Worm (Caenorhabditis elegans) whole organism, young adult: Measurements from ENCODE around the gene F38B7.10.
A peak's percentile ranks its signal among the peaks of the same experiment; 100 is the strongest.

Experiments used
- B0035.1 ChIP-seq: sonication (generic microtip); optimal IDR thresholded peaks from 2 replicates; lab custom pipeline; 2016; ENCODE audit warnings: missing genetic modification characterization, mild to moderate bottlenecking, missing compliant biosample characterization, missing genotype, missing genetic modification reagents
- D2030.7 ChIP-seq: fragments of 200-800 bp; sonication (Bioruptor generic); IDR thresholded peaks from 2 replicates; pipeline ENCODE4 v1.3.6; 2022; ENCODE audit warnings: missing genetic modification reagents, missing genetic modification characterization, missing compliant biosample characterization
- F23B12.7 ChIP-seq: sonication (generic microtip); optimal IDR thresholded peaks from 2 replicates; lab custom pipeline; 2017; ENCODE audit warnings: missing genetic modification characterization, mild to moderate bottlenecking, missing compliant biosample characterization, antibody characterized with exemption, moderate library complexity; ENCODE audit not compliant: insufficient read depth
- K12H6.12 ChIP-seq: fragments of 200-800 bp; sonication (Bioruptor generic); optimal IDR thresholded peaks from 2 replicates; lab custom pipeline; 2018; ENCODE audit warnings: mild to moderate bottlenecking, missing genetic modification characterization, missing compliant biosample characterization
- Y53G8AR.9 ChIP-seq: fragments of 200-800 bp; sonication (Bioruptor generic); conservative IDR thresholded peaks from 2 replicates; pipeline ENCODE4 v1.3.6; 2022; ENCODE audit warnings: missing genetic modification reagents, missing genetic modification characterization, missing compliant biosample characterization
- ZK185.1 ChIP-seq: sonication (generic microtip); optimal IDR thresholded peaks from 2 replicates; lab custom pipeline; 2016; ENCODE audit warnings: mild to moderate bottlenecking, missing genetic modification characterization, missing compliant biosample characterization; ENCODE audit not compliant: poor library complexity, severe bottlenecking
- atf-7 ChIP-seq: sonication (generic microtip); optimal IDR thresholded peaks from 2 replicates; lab custom pipeline; 2017; ENCODE audit warnings: mild to moderate bottlenecking, missing genetic modification characterization, missing compliant biosample characterization
- bed-2 ChIP-seq: fragments of 200-800 bp; sonication (Bioruptor generic); IDR thresholded peaks from 2 replicates; pipeline ENCODE4 v1.3.6; 2022; ENCODE audit warnings: missing genetic modification reagents, missing genetic modification characterization, missing compliant biosample characterization
- cebp-2 ChIP-seq: fragments of 200-800 bp; sonication (Bioruptor generic); IDR thresholded peaks from 2 replicates; pipeline ENCODE4 v1.3.6; 2022; ENCODE audit warnings: missing genetic modification characterization, missing compliant biosample characterization
- ceh-27 ChIP-seq: fragments of 200-800 bp; sonication (Bioruptor generic); optimal IDR thresholded peaks from 2 replicates; lab custom pipeline; 2018; ENCODE audit warnings: mild to moderate bottlenecking, missing genetic modification characterization, moderate library complexity, missing compliant biosample characterization
- ceh-40 ChIP-seq: fragments of 200-800 bp; sonication (Bioruptor generic); IDR thresholded peaks from 2 replicates; pipeline ENCODE4 v1.3.6; 2022; ENCODE audit warnings: missing genetic modification characterization, missing compliant biosample characterization
- dox-1 ChIP-seq: fragments of 200-800 bp; sonication (Bioruptor generic); IDR thresholded peaks from 2 replicates; pipeline ENCODE4 v1.3.6; 2022; ENCODE audit warnings: missing genetic modification reagents, missing genetic modification characterization, missing compliant biosample characterization
- egrh-3 ChIP-seq: fragments of 200-800 bp; sonication (Bioruptor generic); IDR thresholded peaks from 2 replicates; pipeline ENCODE4 v1.3.6; 2022; ENCODE audit warnings: missing genetic modification reagents, missing genetic modification characterization, missing compliant biosample characterization
- ekl-4 ChIP-seq: fragments of 200-800 bp; sonication (Bioruptor generic); IDR thresholded peaks from 2 replicates; pipeline ENCODE4 v1.3.6; 2022; ENCODE audit warnings: missing genetic modification reagents, missing genetic modification characterization, missing compliant biosample characterization
- fkh-3 ChIP-seq: sonication (generic microtip); optimal IDR thresholded peaks from 2 replicates; lab custom pipeline; 2016; ENCODE audit warnings: mild to moderate bottlenecking, missing genetic modification characterization, missing compliant biosample characterization
- gei-17 ChIP-seq: fragments of 200-800 bp; sonication (Bioruptor generic); optimal IDR thresholded peaks from 2 replicates; lab custom pipeline; 2018; ENCODE audit warnings: mild to moderate bottlenecking, missing genetic modification characterization, missing compliant biosample characterization
- hmg-20 ChIP-seq: fragments of 200-800 bp; sonication (Bioruptor generic); IDR thresholded peaks from 2 replicates; pipeline ENCODE4 v1.3.6; 2022; ENCODE audit warnings: missing genetic modification reagents, missing genetic modification characterization, missing compliant biosample characterization
- lag-1 ChIP-seq: fragments of 200-800 bp; sonication (Bioruptor generic); IDR thresholded peaks from 2 replicates; pipeline ENCODE4 v1.3.6; 2022; ENCODE audit warnings: missing genetic modification reagents, missing genetic modification characterization, missing compliant biosample characterization
- lin-35 ChIP-seq, 3 experiments: fragments of 150-350 bp in 2 of 3; sonication (generic microtip) in 1 of 3; optimal IDR thresholded peaks; 2 replicates each; lab custom pipeline; 2014 to 2018; ENCODE audit warnings: missing biosample characterization in 3 of 3, missing genetic modification characterization in 3 of 3, missing genetic modification reagents in 3 of 3
- lin-40 ChIP-seq: sonication (generic microtip); optimal IDR thresholded peaks from 2 replicates; lab custom pipeline; 2016; ENCODE audit warnings: missing genetic modification characterization, mild to moderate bottlenecking, missing compliant biosample characterization, missing genotype, missing genetic modification reagents
- lsl-1 ChIP-seq: fragments of 200-800 bp; sonication (Bioruptor generic); optimal IDR thresholded peaks from 2 replicates; lab custom pipeline; 2018; ENCODE audit warnings: mild to moderate bottlenecking, missing genetic modification characterization, moderate library complexity, missing compliant biosample characterization
- madf-10 ChIP-seq: sonication (generic microtip); optimal IDR thresholded peaks from 2 replicates; lab custom pipeline; 2016; ENCODE audit warnings: mild to moderate bottlenecking, missing genetic modification characterization, missing compliant biosample characterization
- madf-3 ChIP-seq: fragments of 200-800 bp; sonication (Bioruptor generic); IDR thresholded peaks from 2 replicates; pipeline ENCODE4 v1.3.6; 2022; ENCODE audit warnings: missing genetic modification reagents, missing genetic modification characterization, missing compliant biosample characterization
- madf-6 ChIP-seq: fragments of 200-800 bp; sonication (Bioruptor generic); IDR thresholded peaks from 2 replicates; pipeline ENCODE4 v1.3.6; 2022; ENCODE audit warnings: missing genetic modification reagents, missing genetic modification characterization, missing compliant biosample characterization
- mcd-1 ChIP-seq: fragments of 200-800 bp; sonication (Bioruptor generic); IDR thresholded peaks from 2 replicates; pipeline ENCODE4 v1.3.6; 2022; ENCODE audit warnings: missing genetic modification reagents, missing genetic modification characterization, missing compliant biosample characterization
- nfya-2 ChIP-seq: fragments of 200-800 bp; sonication (Bioruptor generic); IDR thresholded peaks from 2 replicates; pipeline ENCODE4 v1.3.6; 2022; ENCODE audit warnings: missing genetic modification reagents, missing genetic modification characterization, missing compliant biosample characterization
- nfyb-1 ChIP-seq: fragments of 200-800 bp; sonication (Bioruptor generic); IDR thresholded peaks from 2 replicates; pipeline ENCODE4 v1.3.6; 2022; ENCODE audit warnings: missing genetic modification reagents, missing genetic modification characterization, missing compliant biosample characterization
- nhr-120 ChIP-seq: fragments of 200-800 bp; sonication (Bioruptor generic); IDR thresholded peaks from 2 replicates; pipeline ENCODE4 v1.3.6; 2022; ENCODE audit warnings: missing genetic modification characterization, missing compliant biosample characterization
- nhr-27 ChIP-seq: fragments of 200-800 bp; sonication (Bioruptor generic); optimal IDR thresholded peaks from 2 replicates; lab custom pipeline; 2018; ENCODE audit warnings: mild to moderate bottlenecking, missing genetic modification characterization, moderate library complexity, missing compliant biosample characterization
- pbrm-1 ChIP-seq: fragments of 200-800 bp; sonication (Bioruptor generic); IDR thresholded peaks from 2 replicates; pipeline ENCODE4 v1.3.6; 2022; ENCODE audit warnings: missing genetic modification reagents, missing genetic modification characterization, missing compliant biosample characterization
- rcor-1 ChIP-seq: fragments of 200-800 bp; sonication (Bioruptor generic); IDR thresholded peaks from 2 replicates; pipeline ENCODE4 v1.3.6; 2022; ENCODE audit warnings: missing genetic modification reagents, missing genetic modification characterization, missing compliant biosample characterization
- sdz-38 ChIP-seq: sonication (generic microtip); optimal IDR thresholded peaks from 2 replicates; lab custom pipeline; 2016; ENCODE audit warnings: missing genotype, missing genetic modification characterization, missing compliant biosample characterization
- unc-130 ChIP-seq: sonication (generic microtip); optimal IDR thresholded peaks from 2 replicates; lab custom pipeline; 2016; ENCODE audit warnings: missing genetic modification reagents, missing genetic modification characterization, missing compliant biosample characterization
- xnd-1 ChIP-seq: sonication (generic microtip); optimal IDR thresholded peaks from 2 replicates; lab custom pipeline; 2016; ENCODE audit warnings: missing genotype, missing genetic modification reagents, missing genetic modification characterization, missing compliant biosample characterization
- zfh-2 ChIP-seq: fragments of 200-800 bp; sonication (Bioruptor generic); conservative IDR thresholded peaks from 2 replicates; pipeline ENCODE4 v1.3.6; 2022; ENCODE audit warnings: missing genetic modification reagents, missing genetic modification characterization, missing compliant biosample characterization
- ztf-26 ChIP-seq: sonication (generic microtip); optimal IDR thresholded peaks from 2 replicates; lab custom pipeline; 2017; ENCODE audit warnings: missing genetic modification characterization, missing compliant biosample characterization

F38B7.10 gene

ce11 chrV:11508773-11509172, 36.6 kb upstream of the F38B7.10 start, which contains the start of gene ttll-5 (continued):
- TF ChIP-seq mcd-1 (GFP tag; lab: Robert Waterston, UW) (no peak), lin-40 (tag; lab: Kevin White, UChicago) (no peak)

ce11 chrV:11513432-11513831, 31.9 kb upstream of the F38B7.10 start, which contains the start of gene C55A6.3:
Gene C55A6.3, minus strand, starts transcription at chrV:11513532.
- TF ChIP-seq F23B12.7 (tag; lab: Kevin White, UChicago) (no peak), B0035.1 (tag; lab: Kevin White, UChicago) (no peak), lin-35 (GFP tag; optimal IDR thresholded peaks at IDR 0.05; lab: Kevin White, UChicago) (no peak), madf-10 (tag; lab: Kevin White, UChicago) (no peak)

- no peak for TF ChIP-seq xnd-1
- TF ChIP-seq sdz-38 (tag; lab: Kevin White, UChicago): no peak
- TF ChIP-seq nhr-120 (GFP tag; lab: Robert Waterston, UW): no peak
- no peak for TF ChIP-seq hmg-20
- TF ChIP-seq dox-1: no peak
- no peak for TF ChIP-seq ceh-40 (GFP tag; lab: Robert Waterston, UW)
- TF ChIP-seq zfh-2 (GFP tag; lab: Robert Waterston, UW): no peak
- no peak for TF ChIP-seq unc-130
- no peak for TF ChIP-seq D2030.7
- no peak for TF ChIP-seq bed-2 (GFP tag; lab: Robert Waterston, UW)
- no peak for TF ChIP-seq Y53G8AR.9 (GFP tag; lab: Robert Waterston, UW)
- no peak for TF ChIP-seq nfya-2
- no peak for TF ChIP-seq nhr-27 (tag; lab: Kevin White, UChicago)
- TF ChIP-seq gei-17 (GFP tag; lab: Kevin White, UChicago): no peak
- no peak for TF ChIP-seq madf-6 (GFP tag; lab: Robert Waterston, UW)
- TF ChIP-seq ceh-27 (GFP tag; lab: Kevin White, UChicago): no peak
- no peak for TF ChIP-seq ekl-4 (GFP tag; lab: Robert Waterston, UW)
- no peak for TF ChIP-seq egrh-3 (GFP tag; lab: Robert Waterston, UW)
- TF ChIP-seq ztf-26: no peak
- TF ChIP-seq lsl-1 (GFP tag; lab: Kevin White, UChicago): no peak
Measured at ce11 chrV:11514677-11515076, 30.6 kb upstream of the F38B7.10 start, which contains the start of gene C55A6.6. Gene C55A6.6, minus strand, starts transcription at chrV:11514737.

DNA sequence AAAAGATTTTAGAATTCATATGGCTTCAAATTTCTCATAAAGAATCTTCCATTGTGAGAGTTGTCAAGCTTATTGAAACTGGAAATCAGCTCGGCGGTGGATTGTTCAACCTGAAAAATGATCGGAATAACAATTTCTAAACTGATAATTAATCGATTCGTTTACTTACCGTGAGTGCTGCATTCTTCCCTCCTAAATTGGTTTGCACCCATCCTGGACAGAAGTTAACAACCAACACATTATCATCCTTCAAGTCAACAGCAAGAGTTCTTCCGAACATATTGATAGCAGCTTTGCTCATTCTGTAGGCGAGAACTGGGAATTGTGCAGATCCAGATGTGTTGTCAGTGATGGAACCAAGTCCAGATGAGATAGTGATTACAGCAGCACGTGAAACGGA, 30.2 kb upstream of the F38B7.10 start:
- TF ChIP-seq lag-1 (0 out of 2 replicates have a peak, but pooled peaks have one; percentile 27), nfyb-1 (GFP tag; lab: Robert Waterston, UW) (no peak)
- TF ChIP-seq, all 124 proteins: peak for 1

DNA sequence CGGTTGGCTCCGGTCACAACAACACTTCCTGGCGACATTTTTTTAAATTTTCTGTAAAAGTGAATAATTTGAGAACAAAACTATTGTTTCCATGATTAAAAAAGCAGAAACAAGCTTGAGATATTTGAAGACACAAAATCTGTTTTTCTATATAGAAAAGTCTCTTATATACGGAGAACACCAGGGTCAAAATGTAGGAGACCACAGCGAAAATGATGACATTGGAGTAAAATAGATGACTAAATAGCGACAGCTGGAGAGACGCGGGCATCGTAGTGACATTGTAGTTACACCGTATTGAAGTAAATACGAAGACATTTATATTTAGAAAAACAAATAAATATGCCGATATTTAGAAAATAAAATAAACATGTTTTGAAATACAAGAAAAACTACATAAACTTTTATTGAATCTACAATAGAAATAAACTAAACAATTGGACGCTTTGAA, 29.2 kb upstream of the F38B7.10 start, which contains the start of gene sdz-8:
Gene sdz-8 (minus strand): TSS at position 51 of the 451 bp plus-strand sequence.
- TF ChIP-seq cebp-2 (GFP tag; lab: Robert Waterston, UW) (no peak), rcor-1 (no peak), nhr-27 (tag; lab: Kevin White, UChicago) (no peak), ZK185.1 (no peak), pbrm-1 (GFP tag; lab: Robert Waterston, UW) (no peak), K12H6.12 (no peak), D2030.7 (no peak), lin-40 (tag; lab: Kevin White, UChicago) (no peak), madf-3 (GFP tag; lab: Robert Waterston, UW) (no peak), madf-6 (GFP tag; lab: Robert Waterston, UW) (no peak), atf-7 (tag; lab: Kevin White, UChicago) (no peak), fkh-3 (tag; lab: Kevin White, UChicago) (no peak)
